Fruit fly (Drosophila melanogaster) whole organism, embryonic: ENCODE measurements around the gene CG15514.
A peak's percentile ranks its signal among the peaks of the same experiment; 100 is the strongest.

Experiments used
- Antp ChIP-seq: fragments of 200-800 bp; sonication (Bioruptor generic); optimal IDR thresholded peaks from 3 replicates; lab custom pipeline; 2016; ENCODE audit warnings: missing biosample characterization, missing genetic modification characterization
- Bdp1 ChIP-seq: fragments of 200-800 bp; sonication (Bioruptor generic); optimal IDR thresholded peaks from 3 replicates; lab custom pipeline; 2016; ENCODE audit warnings: missing biosample characterization, missing genetic modification characterization
- CG10979 ChIP-seq: fragments of 200-800 bp; sonication (Bioruptor generic); optimal IDR thresholded peaks from 2 replicates; lab custom pipeline; 2018; ENCODE audit warnings: missing biosample characterization, mild to moderate bottlenecking, missing genetic modification characterization, moderate library complexity
- CG11560 ChIP-seq: fragments of 200-800 bp; sonication (Bioruptor generic); IDR thresholded peaks from 3 replicates; pipeline ENCODE4 v1.3.6; 2022; ENCODE audit warnings: missing biosample characterization, missing genetic modification characterization
- CG1233 ChIP-seq: fragments of 200-800 bp; sonication (Bioruptor generic); optimal IDR thresholded peaks from 4 replicates; lab custom pipeline; 2018; ENCODE audit warnings: missing biosample characterization, mild to moderate bottlenecking, missing genetic modification characterization
- CG14014 ChIP-seq: fragments of 200-800 bp; sonication (Bioruptor generic); IDR thresholded peaks from 2 replicates; pipeline ENCODE4 v1.3.6; 2022; ENCODE audit warnings: missing biosample characterization, missing genetic modification characterization
- CG15601 ChIP-seq: fragments of 200-800 bp; sonication (Bioruptor generic); optimal IDR thresholded peaks from 3 replicates; lab custom pipeline; 2019; ENCODE audit warnings: missing biosample characterization, mild to moderate bottlenecking, missing genetic modification characterization, moderate library complexity
- CG1603 ChIP-seq: fragments of 200-800 bp; sonication (Bioruptor generic); optimal IDR thresholded peaks from 2 replicates; lab custom pipeline; 2019; ENCODE audit warnings: missing biosample characterization, mild to moderate bottlenecking, missing genetic modification characterization, moderate library complexity
- CG17328 ChIP-seq: fragments of 200-800 bp; sonication (Bioruptor generic); IDR thresholded peaks from 2 replicates; pipeline ENCODE4 v1.3.6; 2022; ENCODE audit warnings: missing biosample characterization, missing genetic modification characterization
- CG1792 ChIP-seq: fragments of 200-800 bp; sonication (Bioruptor generic); optimal IDR thresholded peaks from 2 replicates; lab custom pipeline; 2016; ENCODE audit warnings: missing biosample characterization, missing genetic modification characterization
- CG18011 ChIP-seq: fragments of 200-800 bp; sonication (Bioruptor generic); optimal IDR thresholded peaks from 2 replicates; lab custom pipeline; 2017; ENCODE audit warnings: missing biosample characterization, missing genetic modification characterization, mild to moderate bottlenecking, moderate library complexity, missing genotype
- CG18476 ChIP-seq: fragments of 200-800 bp; sonication (Bioruptor generic); optimal IDR thresholded peaks from 2 replicates; lab custom pipeline; 2016; ENCODE audit warnings: missing biosample characterization, mild to moderate bottlenecking, missing genetic modification characterization
- CG2120 ChIP-seq: fragments of 200-800 bp; sonication (Bioruptor generic); optimal IDR thresholded peaks from 3 replicates; lab custom pipeline; 2016; ENCODE audit warnings: missing biosample characterization, missing genetic modification characterization
- CG32767 ChIP-seq: fragments of 200-800 bp; sonication (Bioruptor generic); IDR thresholded peaks from 2 replicates; pipeline ENCODE4 v1.3.6; 2022; ENCODE audit warnings: missing biosample characterization, missing genetic modification characterization
- CG34224 ChIP-seq: fragments of 200-800 bp; sonication (Bioruptor generic); IDR thresholded peaks from 3 replicates; pipeline ENCODE4 v1.3.6; 2022; ENCODE audit warnings: missing biosample characterization, missing genetic modification characterization; ENCODE audit not compliant: partially characterized antibody
- CG34376 ChIP-seq: fragments of 200-800 bp; sonication (Bioruptor generic); optimal IDR thresholded peaks from 2 replicates; lab custom pipeline; 2018; ENCODE audit warnings: missing biosample characterization, mild to moderate bottlenecking, missing genetic modification characterization
- CG5953 ChIP-seq: fragments of 200-800 bp; sonication (Bioruptor generic); IDR thresholded peaks from 2 replicates; pipeline ENCODE4 v1.3.6; 2022; ENCODE audit warnings: missing biosample characterization, missing genetic modification characterization
- CG6254 ChIP-seq: fragments of 200-800 bp; sonication (Bioruptor generic); optimal IDR thresholded peaks from 3 replicates; lab custom pipeline; 2017; ENCODE audit warnings: mild to moderate bottlenecking, missing biosample characterization, missing genetic modification reagents, missing genetic modification characterization
- CG8924 ChIP-seq: fragments of 200-800 bp; optimal IDR thresholded peaks from 3 replicates; lab custom pipeline; 2019; ENCODE audit warnings: missing biosample characterization, mild to moderate bottlenecking, missing genetic modification characterization, moderate library complexity
- CG9727 ChIP-seq: fragments of 200-800 bp; sonication (Bioruptor generic); optimal IDR thresholded peaks from 3 replicates; lab custom pipeline; 2017; ENCODE audit warnings: missing biosample characterization, mild to moderate bottlenecking, missing genetic modification characterization
- D ChIP-seq, 2 experiments: fragments of 200-800 bp in 1 of 2; fragments of >200 bp in 1 of 2; sonication (Bioruptor generic) in 1 of 2; optimal IDR thresholded peaks; 2 replicates in 1 of 2; 3 replicates in 1 of 2; lab custom pipeline; 2017; ENCODE audit warnings: mild to moderate bottlenecking in 1 of 2, missing biosample characterization in 1 of 2, missing genetic modification characterization in 1 of 2, missing genetic modification reagents in 1 of 2
- D19A ChIP-seq: fragments of 200-800 bp; optimal IDR thresholded peaks from 3 replicates; lab custom pipeline; 2019; ENCODE audit warnings: missing biosample characterization, mild to moderate bottlenecking, missing genetic modification characterization, moderate library complexity
- Dip2 ChIP-seq: fragments of 200-800 bp; sonication (Bioruptor generic); IDR thresholded peaks from 2 replicates; pipeline ENCODE4 v1.3.6; 2022; ENCODE audit warnings: missing biosample characterization, missing genetic modification characterization
- Fer3 ChIP-seq: fragments of 200-800 bp; sonication (Bioruptor generic); optimal IDR thresholded peaks from 2 replicates; lab custom pipeline; 2018; ENCODE audit warnings: missing biosample characterization, mild to moderate bottlenecking, missing genetic modification characterization, moderate library complexity
- Gsc ChIP-seq: fragments of 200-800 bp; sonication (Bioruptor generic); IDR thresholded peaks from 2 replicates; pipeline ENCODE4 v1.3.6; 2022; ENCODE audit warnings: missing biosample characterization, missing genetic modification characterization
- H15 ChIP-seq: fragments of 200-800 bp; sonication (Bioruptor generic); IDR thresholded peaks from 3 replicates; pipeline ENCODE4 v1.3.6; 2022; ENCODE audit warnings: missing biosample characterization, missing genetic modification characterization
- Jarid2 ChIP-seq: fragments of 200-800 bp; sonication (Bioruptor generic); optimal IDR thresholded peaks from 3 replicates; lab custom pipeline; 2017; ENCODE audit warnings: mild to moderate bottlenecking, missing biosample characterization, missing genetic modification reagents, missing genetic modification characterization
- NC2α ChIP-seq: fragments of 200-800 bp; sonication (Bioruptor generic); optimal IDR thresholded peaks from 2 replicates; lab custom pipeline; 2016; ENCODE audit warnings: missing biosample characterization, missing genetic modification characterization
- Nf-YC ChIP-seq: fragments of 200-800 bp; optimal IDR thresholded peaks from 3 replicates; lab custom pipeline; 2019; ENCODE audit warnings: missing biosample characterization, mild to moderate bottlenecking, missing genetic modification characterization, moderate library complexity
- Poxn ChIP-seq: fragments of 200-800 bp; sonication (Bioruptor generic); IDR thresholded peaks from 2 replicates; pipeline ENCODE4 v1.3.6; 2022; ENCODE audit warnings: missing biosample characterization, missing genetic modification characterization
- Trl ChIP-seq, 3 experiments: fragments of >200 bp in 2 of 3; fragments of 200-800 bp in 1 of 3; sonication (Bioruptor generic) in 1 of 3; optimal IDR thresholded peaks; 2 replicates in 1 of 3; 3 replicates in 2 of 3; lab custom pipeline; 2016 to 2017; ENCODE audit warnings: missing biosample characterization in 1 of 3, missing genetic modification characterization in 1 of 3
- ash1 ChIP-seq: fragments of 200-800 bp; sonication (Bioruptor generic); optimal IDR thresholded peaks from 2 replicates; lab custom pipeline; 2018; ENCODE audit warnings: missing biosample characterization, mild to moderate bottlenecking, missing genetic modification characterization
- danr ChIP-seq: fragments of 200-800 bp; sonication (Bioruptor generic); IDR thresholded peaks from 2 replicates; pipeline ENCODE4 v1.3.6; 2022; ENCODE audit warnings: missing biosample characterization, missing genetic modification characterization
- dpn ChIP-seq, 2 experiments: fragments of 200-800 bp; sonication (Bioruptor generic); optimal IDR thresholded peaks; 3 replicates each; lab custom pipeline; 2016; ENCODE audit warnings: missing biosample characterization in 2 of 2, missing genetic modification characterization in 2 of 2
- ftz-f1 ChIP-seq: fragments of 200-800 bp; sonication (Bioruptor generic); optimal IDR thresholded peaks from 2 replicates; lab custom pipeline; 2016; ENCODE audit warnings: missing biosample characterization, missing genetic modification characterization
- gsb-n ChIP-seq: fragments of 200-800 bp; sonication (Bioruptor generic); optimal IDR thresholded peaks from 3 replicates; lab custom pipeline; 2018; ENCODE audit warnings: missing biosample characterization, mild to moderate bottlenecking, missing genetic modification characterization
- kah ChIP-seq: fragments of 200-800 bp; sonication (Bioruptor generic); optimal IDR thresholded peaks from 2 replicates; lab custom pipeline; 2018; ENCODE audit warnings: missing biosample characterization, mild to moderate bottlenecking, missing genetic modification characterization
- kni ChIP-seq: fragments of 200-800 bp; sonication (Bioruptor generic); optimal IDR thresholded peaks from 3 replicates; lab custom pipeline; 2017; ENCODE audit warnings: mild to moderate bottlenecking, missing biosample characterization, missing genetic modification reagents, missing genetic modification characterization
- lilli ChIP-seq: fragments of 200-800 bp; sonication (Bioruptor generic); optimal IDR thresholded peaks from 3 replicates; lab custom pipeline; 2016; ENCODE audit warnings: missing biosample characterization, missing genetic modification characterization
- lov ChIP-seq, 2 experiments: fragments of 200-800 bp in 1 of 2; fragments of >200 bp in 1 of 2; sonication (Bioruptor generic) in 1 of 2; IDR thresholded peaks in 1 of 2; optimal IDR thresholded peaks in 1 of 2; 2 replicates in 1 of 2; 3 replicates in 1 of 2; pipeline versions ENCODE4 v1.3.6 to Lab custom; 2017 to 2022; ENCODE audit warnings: missing biosample characterization in 1 of 2, missing genetic modification characterization in 1 of 2
- pb ChIP-seq: fragments of 200-800 bp; sonication (Bioruptor generic); optimal IDR thresholded peaks from 3 replicates; lab custom pipeline; 2016; ENCODE audit warnings: missing biosample characterization, missing genetic modification characterization
- sens-2 ChIP-seq: fragments of 200-800 bp; sonication (Bioruptor generic); IDR thresholded peaks from 2 replicates; pipeline ENCODE4 v1.3.6; 2022; ENCODE audit warnings: missing biosample characterization, missing genetic modification characterization
- slp2 ChIP-seq: fragments of 200-800 bp; sonication (Bioruptor generic); optimal IDR thresholded peaks from 2 replicates; lab custom pipeline; 2016; ENCODE audit warnings: missing biosample characterization, missing genetic modification characterization
- ssp ChIP-seq: fragments of 200-800 bp; sonication (Bioruptor generic); IDR thresholded peaks from 2 replicates; pipeline ENCODE4 v1.3.6; 2022; ENCODE audit warnings: missing biosample characterization, missing genetic modification characterization
- tap ChIP-seq: fragments of 200-800 bp; optimal IDR thresholded peaks from 3 replicates; lab custom pipeline; 2019; ENCODE audit warnings: missing biosample characterization, mild to moderate bottlenecking, missing genetic modification characterization, moderate library complexity
- trh ChIP-seq: fragments of 200-800 bp; sonication (Bioruptor generic); optimal IDR thresholded peaks from 2 replicates; lab custom pipeline; 2016; ENCODE audit warnings: missing biosample characterization, missing genetic modification characterization
- zen2 ChIP-seq: fragments of 200-800 bp; sonication (Bioruptor generic); IDR thresholded peaks from 3 replicates; pipeline ENCODE4 v1.3.6; 2022; ENCODE audit warnings: missing biosample characterization, missing genetic modification characterization; ENCODE audit not compliant: partially characterized antibody
- zfh1 ChIP-seq: fragments of 200-800 bp; sonication (Bioruptor generic); IDR thresholded peaks from 3 replicates; pipeline ENCODE4 v1.3.6; 2022; ENCODE audit warnings: missing biosample characterization, missing genetic modification characterization

CG15514 gene

dm6 chr3R:29861432-29862249 lies at the start of gene CG15514, which contains the start of gene RpS8 (continued):
- TF ChIP-seq CG18476 (no peak), zfh1 (GFP tag; lab: Robert Waterston, UW) (peak; percentile 64; the same call in 2 of the 3 replicates), slp2 (GFP tag; lab: Kevin White, UChicago) (peak; percentile 19), CG32767 (GFP tag; lab: Robert Waterston, UW) (no peak), CG2120 (GFP tag; lab: Kevin White, UChicago) (peak; percentile 43), CG1603 (tag; lab: Kevin White, UChicago) (peak; percentile 66), dpn (GFP tag; optimal IDR thresholded peaks at IDR 0.05; lab: Kevin White, UChicago) (peak; percentile 36 to 52), Gsc (no peak), CG18011 (no peak), trh (GFP tag; lab: Kevin White, UChicago) (no peak), CG1233 (peak; percentile 65), CG8924 (peak; percentile 81), CG6254 (GFP tag; lab: Kevin White, UChicago) (peak; percentile 35), D (optimal IDR thresholded peaks at IDR 0.05; lab: Kevin White, UChicago) (no peak), D (GFP tag; optimal IDR thresholded peaks at IDR 0.05; lab: Kevin White, UChicago) (peak; percentile 29), lov (optimal IDR thresholded peaks at IDR 0.05; lab: Kevin White, UChicago) (no peak), lov (GFP tag; IDR thresholded peaks at IDR 0.05; lab: Robert Waterston, UW) (no peak), Jarid2 (GFP tag; lab: Kevin White, UChicago) (no peak), CG9727 (GFP tag; lab: Kevin White, UChicago) (peak; percentile 55), Bdp1 (GFP tag; lab: Kevin White, UChicago) (no peak), NC2α (GFP tag; lab: Kevin White, UChicago) (no peak), H15 (GFP tag; lab: Robert Waterston, UW) (no peak), pb (GFP tag; lab: Kevin White, UChicago) (no peak), CG34376 (GFP tag; lab: Kevin White, UChicago) (peak; percentile 76), D19A (peak; percentile 66), zen2 (no peak), CG11560 (no peak), Poxn (GFP tag; lab: Robert Waterston, UW) (no peak), danr (no peak), ssp (GFP tag; lab: Robert Waterston, UW) (no peak), CG1792 (GFP tag; lab: Kevin White, UChicago) (no peak), tap (tag; lab: Kevin White, UChicago) (peak; percentile 69), kni (GFP tag; lab: Kevin White, UChicago) (peak; percentile 60), Fer3 (tag; lab: Kevin White, UChicago) (peak; percentile 41), CG14014 (peak; percentile 63), Dip2 (no peak), sens-2 (GFP tag; lab: Robert Waterston, UW) (no peak), CG5953 (peak; percentile 42; the same call in 1 of the 2 replicates), kah (peak; percentile 30), CG34224 (GFP tag; lab: Robert Waterston, UW) (no peak), CG17328 (GFP tag; lab: Robert Waterston, UW) (0 out of 2 replicates have a peak, but pooled peaks have one; percentile 30), ftz-f1 (GFP tag; lab: Kevin White, UChicago) (no peak), gsb-n (tag; lab: Kevin White, UChicago) (peak; percentile 30), lilli (GFP tag; lab: Kevin White, UChicago) (peak; percentile 22), Trl (optimal IDR thresholded peaks at IDR 0.05; lab: Kevin White, UChicago) (no peak), Trl (GFP tag; optimal IDR thresholded peaks at IDR 0.05; lab: Kevin White, UChicago) (peak; percentile 41), Nf-YC (tag; lab: Kevin White, UChicago) (peak; percentile 68), ash1 (GFP tag; lab: Kevin White, UChicago) (peak; percentile 31), CG10979 (tag; lab: Kevin White, UChicago) (peak; percentile 49), Antp (GFP tag; lab: Kevin White, UChicago) (peak; percentile 4), CG15601 (tag; lab: Kevin White, UChicago) (peak; percentile 71)
